Worm (Caenorhabditis elegans) whole organism, L4 larva: ENCODE results near the gene fbxa-208.

Experiments
- ama-1 ChIP-seq: fragments of 150-350 bp; optimal IDR thresholded peaks from 2 replicates; lab custom pipeline; 2014; ENCODE audit warnings: inconsistent platforms, mixed read lengths
- dmd-6 ChIP-seq: fragments of 200-800 bp; sonication (Bioruptor generic); IDR thresholded peaks from 2 replicates; pipeline ENCODE4 v1.3.6; 2022; ENCODE audit warnings: missing genetic modification reagents, missing genetic modification characterization, missing compliant biosample characterization
- dpl-1 ChIP-seq: fragments of 150-350 bp; optimal IDR thresholded peaks from 2 replicates; lab custom pipeline; 2014; ENCODE audit warnings: missing biosample characterization, missing genetic modification reagents, missing genetic modification characterization
- egl-27 ChIP-seq: sonication (generic microtip); optimal IDR thresholded peaks from 3 replicates; lab custom pipeline; 2017; ENCODE audit warnings: missing biosample characterization, missing genetic modification reagents, missing genetic modification characterization
- egl-43 ChIP-seq: fragments of 200-800 bp; sonication (Bioruptor generic); IDR thresholded peaks from 2 replicates; pipeline ENCODE4 v1.3.6; 2022; ENCODE audit warnings: missing genetic modification reagents, missing genetic modification characterization, missing compliant biosample characterization
- lsy-2 ChIP-seq, 2 experiments: fragments of 150-350 bp in 1 of 2; sonication (generic microtip) in 1 of 2; optimal IDR thresholded peaks; 2 replicates each; lab custom pipeline; 2014 to 2017; ENCODE audit warnings: missing biosample characterization in 2 of 2, missing genetic modification characterization in 2 of 2
- nhr-48 ChIP-seq: sonication (generic microtip); optimal IDR thresholded peaks from 2 replicates; lab custom pipeline; 2016; ENCODE audit warnings: mild to moderate bottlenecking, missing genetic modification characterization, missing compliant biosample characterization
- nhr-76 ChIP-seq: fragments of 150-350 bp; optimal IDR thresholded peaks from 2 replicates; lab custom pipeline; 2014; ENCODE audit warnings: missing biosample characterization, missing genetic modification characterization
- pqm-1 ChIP-seq: sonication (generic microtip); optimal IDR thresholded peaks from 2 replicates; lab custom pipeline; 2017; ENCODE audit warnings: missing biosample characterization, missing genetic modification characterization
- skn-1 ChIP-seq: fragments of 150-350 bp; optimal IDR thresholded peaks from 2 replicates; lab custom pipeline; 2014; ENCODE audit warnings: missing biosample characterization, missing genetic modification characterization
- unc-39 ChIP-seq: sonication (generic microtip); optimal IDR thresholded peaks from 2 replicates; lab custom pipeline; 2017; ENCODE audit warnings: missing biosample characterization, missing genetic modification characterization
- unc-62 ChIP-seq, 3 experiments: fragments of 150-350 bp in 1 of 3; sonication (generic microtip); optimal IDR thresholded peaks in 2 of 3; peaks in 1 of 3; 1 replicate in 1 of 3; 2 replicates in 2 of 3; lab custom pipeline; 2014 to 2017; ENCODE audit warnings: missing biosample characterization in 3 of 3, missing genetic modification characterization in 3 of 3, missing genetic modification reagents in 3 of 3, missing genotype in 1 of 3
- ztf-11 ChIP-seq: fragments of 150-350 bp; optimal IDR thresholded peaks from 2 replicates; lab custom pipeline; 2014; ENCODE audit warnings: missing biosample characterization, missing genetic modification characterization

DNA sequence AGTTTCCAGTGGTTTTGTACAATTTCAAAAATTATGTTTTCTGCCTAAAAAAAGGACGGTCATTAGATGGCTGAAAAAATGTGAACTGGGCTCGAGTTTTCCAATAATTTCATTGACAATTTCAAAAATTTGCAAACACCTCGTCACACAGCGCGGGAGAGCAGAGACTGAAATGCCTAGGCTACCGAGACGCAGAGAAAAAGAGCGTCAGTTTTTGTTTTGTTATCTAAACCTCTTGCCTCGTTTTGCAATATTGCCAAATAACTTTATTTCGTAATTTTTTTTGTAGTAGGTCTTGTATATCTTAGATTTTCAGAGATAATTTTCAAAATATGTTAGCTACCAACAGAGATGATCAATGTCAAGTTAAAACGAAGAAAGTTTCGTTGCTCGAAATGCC lies 13.4 kb upstream of the fbxa-208 start, which contains the start of gene fbxa-63:
- TF ChIP-seq nhr-76 (tag; lab: Kevin White, UChicago), result no peak
- no peak for TF ChIP-seq nhr-48 (tag; lab: Kevin White, UChicago)
- no peak for TF ChIP-seq egl-27 (tag; lab: Kevin White, UChicago)
- TF ChIP-seq dmd-6 (GFP tag; lab: Robert Waterston, UW), result no peak
- peak in 1 of 2 experiments; percentile 54 for TF ChIP-seq lsy-2 (tag; optimal IDR thresholded peaks at IDR 0.05; lab: Kevin White, UChicago)
- peak in 1 of 2 experiments; percentile 18 for TF ChIP-seq unc-62 (GFP tag; optimal IDR thresholded peaks at IDR 0.05 in 1 of 2; lab: Kevin White, UChicago)
- no peak for TF ChIP-seq unc-62 (tag; optimal IDR thresholded peaks at IDR 0.05; lab: Kevin White, UChicago)
- no peak for TF ChIP-seq unc-39 (tag; lab: Kevin White, UChicago)
- TF ChIP-seq dpl-1, result peak; percentile 15
- TF ChIP-seq egl-43 (GFP tag; lab: Robert Waterston, UW), result no peak
- TF ChIP-seq skn-1 (tag; lab: Kevin White, UChicago), result no peak
- TF ChIP-seq pqm-1, result no peak
- no peak for TF ChIP-seq ztf-11
- no peak for TF ChIP-seq ama-1 (lab: Kevin White, UChicago)
